Worm (Caenorhabditis elegans): ENCODE data around the gene Y54G2A.13.
A peak's percentile ranks its signal among the peaks of the same experiment; 100 is the strongest.

DNA sequence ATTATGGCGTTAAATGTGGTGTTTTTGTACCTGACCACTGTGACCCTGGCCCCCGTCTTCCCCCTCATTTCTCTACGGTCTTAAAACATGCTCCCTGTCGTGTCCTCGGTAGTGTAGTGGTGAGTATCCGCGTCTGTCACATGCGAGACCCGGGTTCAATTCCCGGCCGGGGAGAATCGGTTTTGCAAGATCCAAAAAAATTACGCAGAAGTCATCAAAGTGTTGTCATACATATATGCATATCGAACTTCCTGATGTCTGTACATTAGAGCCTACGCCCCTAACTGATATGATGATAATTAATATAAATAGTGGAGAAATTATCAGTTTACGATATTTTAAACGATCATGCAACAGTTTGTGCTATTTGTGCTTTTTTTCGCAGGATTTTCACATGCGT lies 14.0 kb downstream of the Y54G2A.13 start, which contains the start of gene Y54G2A.45:
- TF ChIP-seq dao-5 (tag; optimal IDR thresholded peaks at IDR 0.05) (peak; percentile 65), him-1 (tag; optimal IDR thresholded peaks at IDR 0.05) (peak; percentile 1), W03F9.2 (tag; optimal IDR thresholded peaks at IDR 0.05) (peak; percentile 71)

All from whole organism, L4/young adult.